Worm (Caenorhabditis elegans): ENCODE data around the gene skn-1.

The skn-1 gene

DNA sequence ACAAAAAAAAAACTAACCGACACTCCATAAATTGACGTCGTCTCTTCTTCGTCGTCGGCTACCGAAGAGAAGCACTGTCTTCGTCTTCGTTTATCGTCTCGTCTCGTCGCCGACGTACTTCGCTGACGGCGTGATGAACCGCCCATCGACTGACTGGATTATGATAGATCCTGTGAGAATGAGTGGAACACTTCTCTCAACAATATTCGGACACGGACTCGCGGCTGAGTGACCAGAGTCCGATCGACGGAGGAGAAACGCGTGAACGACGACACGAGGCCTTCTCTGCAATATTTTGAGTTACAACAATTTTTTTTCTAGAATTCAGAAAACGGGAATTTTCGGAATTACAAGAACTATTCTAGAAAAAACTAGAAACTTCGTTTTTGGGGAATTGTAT lies at the start of gene skn-1:
Gene skn-1 (minus strand): TSS at position 146 of the 400 bp plus-strand sequence.
- TF ChIP-seq hlh-30 (tag; optimal IDR thresholded peaks at IDR 0.05; ENCODE audit: insufficient read depth) (peak; percentile 9), zfp-2 (tag; optimal IDR thresholded peaks at IDR 0.05) (no peak), T26A8.4 (GFP tag; IDR thresholded peaks at IDR 0.05) (0 out of 2 replicates have a peak, but pooled peaks have one; percentile 12), egl-43 (GFP tag; IDR thresholded peaks at IDR 0.05) (no peak), nhr-42 (GFP tag; IDR thresholded peaks at IDR 0.05) (0 out of 2 replicates have a peak, but pooled peaks have one; percentile 14), duxl-1 (tag; optimal IDR thresholded peaks at IDR 0.05; ENCODE audit: poor library complexity) (peak; percentile 27)

DNA sequence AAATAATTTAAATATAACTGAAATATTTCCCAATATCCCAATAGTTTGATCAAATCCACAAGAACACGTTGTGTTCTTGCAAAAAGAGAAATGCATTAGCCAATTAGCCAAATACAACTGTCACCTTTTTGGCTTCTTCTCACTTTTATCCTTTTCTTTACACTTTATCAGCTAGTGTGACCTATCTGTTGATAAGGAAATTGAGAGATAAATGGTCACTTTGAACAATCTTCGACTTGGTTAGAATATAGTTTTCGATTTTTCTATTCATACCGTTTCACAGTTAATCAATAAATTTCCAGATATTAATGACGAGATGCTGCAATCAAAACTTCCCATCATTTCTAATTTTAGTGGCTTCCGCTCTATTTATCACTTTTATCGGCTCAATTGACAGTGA lies 48.6 kb upstream of the skn-1 start, which contains the start of gene C55C3.1:
Gene C55C3.1 (plus strand): TSS at position 301 of the 400 bp plus-strand sequence.
- no peak for TF ChIP-seq ceh-32 (tag; optimal IDR thresholded peaks at IDR 0.05; ENCODE audit: poor library complexity)
- no peak for TF ChIP-seq egl-43 (GFP tag; IDR thresholded peaks at IDR 0.05)
- TF ChIP-seq lin-15B (tag; optimal IDR thresholded peaks at IDR 0.05) = no peak
- no peak for TF ChIP-seq dmd-6 (GFP tag; IDR thresholded peaks at IDR 0.05)

DNA sequence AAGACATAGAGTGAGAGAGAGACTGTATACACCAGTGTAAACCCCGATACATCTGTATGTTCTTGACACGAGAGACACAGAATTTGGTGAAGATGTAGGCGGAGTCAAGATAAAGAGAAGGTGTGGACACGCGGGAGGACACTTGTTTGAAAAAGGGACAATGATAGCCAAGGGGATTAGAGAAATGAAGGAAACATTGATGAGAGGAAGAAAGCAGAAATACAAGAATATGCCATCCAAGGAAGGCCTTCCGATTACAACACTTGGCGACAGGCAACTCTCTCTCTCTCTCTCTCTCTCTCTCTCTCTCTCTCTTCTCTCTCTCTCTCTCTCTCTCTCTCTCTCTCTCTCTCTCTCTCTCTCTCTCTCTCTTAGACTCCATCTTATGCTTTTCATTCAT lies 46.4 kb upstream of the skn-1 start:
- TF ChIP-seq lin-29 (GFP tag; IDR thresholded peaks at IDR 0.05) (peak; percentile 41; the same call in 1 of the 2 replicates), F10B5.3 (tag; optimal IDR thresholded peaks at IDR 0.05) (no peak), nhr-25 (tag; optimal IDR thresholded peaks at IDR 0.05; ENCODE audit: borderline replicate concordance, insufficient read depth) (peak; percentile 64), unc-62 (GFP tag; optimal IDR thresholded peaks at IDR 0.05 in 1 of 2) (peak in 1 of 2 experiments; percentile 46), unc-62 (tag; optimal IDR thresholded peaks at IDR 0.05) (no peak), nhr-6 (tag; optimal IDR thresholded peaks at IDR 0.05) (no peak), mxl-3 (GFP tag; optimal IDR thresholded peaks at IDR 0.05) (peak; percentile 82), mdl-1 (tag; optimal IDR thresholded peaks at IDR 0.05) (peak; percentile 3 to 8), aly-2 (tag; optimal IDR thresholded peaks at IDR 0.05) (no peak)

DNA sequence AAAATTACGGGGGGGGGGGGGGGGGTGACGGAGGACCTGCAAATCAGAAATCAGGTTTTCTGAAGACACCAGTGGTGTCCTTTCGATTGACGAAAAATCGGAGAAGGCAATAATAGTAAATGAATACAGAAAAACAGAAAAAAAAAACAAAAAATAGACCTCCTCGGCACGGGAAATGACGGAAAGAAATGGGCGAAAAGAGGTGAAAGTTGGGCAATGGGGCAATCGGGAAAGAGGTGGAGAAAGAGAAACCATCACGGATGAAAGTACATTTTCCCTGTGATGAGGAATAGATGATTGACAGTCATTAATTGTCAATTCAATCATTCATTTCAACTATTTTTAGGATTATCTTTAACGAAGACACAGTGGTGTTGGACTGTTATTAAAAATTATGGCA lies 43.7 kb upstream of the skn-1 start:
- no peak for TF ChIP-seq ztf-7 (tag; optimal IDR thresholded peaks at IDR 0.05)
- TF ChIP-seq R02D3.7 (tag; optimal IDR thresholded peaks at IDR 0.05) = no peak
- no peak for TF ChIP-seq nhr-11 (tag; optimal IDR thresholded peaks at IDR 0.05)
- no peak for TF ChIP-seq set-16 (GFP tag; IDR thresholded peaks at IDR 0.05)
- TF ChIP-seq ZK546.5 (tag; optimal IDR thresholded peaks at IDR 0.05) = no peak
- TF ChIP-seq mep-1 (tag; optimal IDR thresholded peaks at IDR 0.05) = no peak
- no peak for TF ChIP-seq hif-1 (tag; optimal IDR thresholded peaks at IDR 0.05)
- no peak for TF ChIP-seq aly-2 (tag; optimal IDR thresholded peaks at IDR 0.05)
- no peak for TF ChIP-seq attf-4 (tag; optimal IDR thresholded peaks at IDR 0.05)
- no peak for TF ChIP-seq ceh-44 (GFP tag; IDR thresholded peaks at IDR 0.05)
- no peak for TF ChIP-seq lin-13 (GFP tag; optimal IDR thresholded peaks at IDR 0.05)

DNA sequence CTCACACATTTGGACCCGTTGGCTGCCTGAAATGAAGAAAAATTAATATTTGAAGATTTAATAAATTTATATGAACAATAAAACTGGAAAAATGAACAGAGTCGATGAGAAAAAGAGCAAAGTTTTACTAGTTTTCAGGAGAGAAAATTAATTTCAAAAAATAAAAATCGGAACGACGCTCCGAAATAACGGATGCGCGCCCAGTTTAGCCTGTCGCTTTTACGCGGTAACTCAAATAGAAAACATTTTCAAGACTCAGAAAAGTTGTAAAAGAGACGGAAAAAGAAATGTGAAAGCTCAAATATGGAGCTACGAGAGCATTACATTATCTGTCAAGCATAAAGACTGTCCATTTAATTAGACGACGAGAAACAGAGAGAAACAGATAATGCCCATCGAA lies 43.3 kb upstream of the skn-1 start, which contains the start of the genes C55C3.73 and perm-5:
Gene C55C3.73 (minus strand): TSS at position 9 of the 400 bp plus-strand sequence.
Gene perm-5 (minus strand): TSS at position 26 of the 400 bp plus-strand sequence.
- TF ChIP-seq T20F7.1 (GFP tag; optimal IDR thresholded peaks at IDR 0.05) = peak; percentile 10
- TF ChIP-seq Y48G9A.11 (GFP tag; IDR thresholded peaks at IDR 0.05) = peak; percentile 94
- no peak for TF ChIP-seq mxl-3 (GFP tag; optimal IDR thresholded peaks at IDR 0.05)

DNA sequence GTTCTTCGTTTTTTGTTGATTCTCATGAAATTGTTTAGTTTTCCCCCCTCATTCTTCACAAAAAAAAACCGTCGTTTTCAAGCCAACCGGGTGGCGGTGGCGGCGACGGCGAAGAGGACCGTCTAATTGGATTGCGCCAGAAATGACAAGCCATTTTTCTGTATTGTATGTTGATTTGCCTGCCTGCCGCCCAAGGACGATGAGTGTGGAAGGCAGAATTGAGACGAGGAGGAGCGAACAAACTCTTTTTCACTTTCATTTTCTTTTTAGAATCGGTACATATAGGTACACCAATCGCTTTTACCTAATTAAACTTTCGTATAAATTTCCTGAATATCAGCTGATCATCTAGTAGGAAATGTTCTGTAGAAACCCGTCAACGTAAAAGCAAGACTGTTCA lies 41.5 kb upstream of the skn-1 start:
- TF ChIP-seq lim-7 (GFP tag; IDR thresholded peaks at IDR 0.05) (no peak), fos-1 (tag; optimal IDR thresholded peaks at IDR 0.05) (no peak), unc-130 (GFP tag; optimal IDR thresholded peaks at IDR 0.05) (no peak), F37D6.2 (tag; optimal IDR thresholded peaks at IDR 0.05) (no peak), nhr-111 (GFP tag; optimal IDR thresholded peaks at IDR 0.05) (no peak), dve-1 (tag; optimal IDR thresholded peaks at IDR 0.05; ENCODE audit: insufficient read depth) (no peak), nhr-25 (tag; optimal IDR thresholded peaks at IDR 0.05; ENCODE audit: borderline replicate concordance, insufficient read depth) (peak; percentile 17), sdz-12 (GFP tag; optimal IDR thresholded peaks at IDR 0.05) (no peak)
